Worm (Caenorhabditis elegans) whole organism, mixed stage, embryonic: ENCODE data around the gene atg-16.1.

Experiments
- M03D4.4 ChIP-seq: sonication (generic microtip); optimal IDR thresholded peaks from 2 replicates; lab custom pipeline; 2017; ENCODE audit warnings: mild to moderate bottlenecking, missing genetic modification characterization, missing compliant biosample characterization
- bed-3 ChIP-seq: fragments of 200-800 bp; sonication (Bioruptor generic); optimal IDR thresholded peaks from 3 replicates; lab custom pipeline; 2018; ENCODE audit warnings: mild to moderate bottlenecking, missing genetic modification characterization, moderate library complexity, missing compliant biosample characterization
- blmp-1 ChIP-seq: fragments of 150-350 bp; optimal IDR thresholded peaks from 2 replicates; lab custom pipeline; 2014; ENCODE audit warnings: missing biosample characterization, missing genetic modification characterization
- ceh-39 ChIP-seq: fragments of 150-350 bp; optimal IDR thresholded peaks from 2 replicates; lab custom pipeline; 2014; ENCODE audit warnings: missing biosample characterization, missing genetic modification characterization
- ceh-83 ChIP-seq: fragments of 200-800 bp; sonication (Bioruptor generic); optimal IDR thresholded peaks from 2 replicates; lab custom pipeline; 2018; ENCODE audit warnings: mild to moderate bottlenecking, missing genetic modification characterization, missing compliant biosample characterization
- ces-1 ChIP-seq: fragments of 150-350 bp; optimal IDR thresholded peaks from 2 replicates; lab custom pipeline; 2014; ENCODE audit warnings: missing biosample characterization, missing genetic modification reagents, missing genetic modification characterization
- cnd-1 ChIP-seq: fragments of 200-800 bp; sonication (Bioruptor generic); optimal IDR thresholded peaks from 2 replicates; lab custom pipeline; 2018; ENCODE audit warnings: mild to moderate bottlenecking, missing genetic modification characterization, missing compliant biosample characterization
- drap-1 ChIP-seq: fragments of 200-800 bp; sonication (Bioruptor generic); optimal IDR thresholded peaks from 3 replicates; lab custom pipeline; 2018; ENCODE audit warnings: mild to moderate bottlenecking, missing genetic modification characterization, missing compliant biosample characterization
- elt-1 ChIP-seq: sonication (generic microtip); optimal IDR thresholded peaks from 2 replicates; lab custom pipeline; 2017; ENCODE audit warnings: missing genetic modification characterization, mild to moderate bottlenecking, missing compliant biosample characterization, antibody characterized with exemption, moderate library complexity, borderline replicate concordance; ENCODE audit not compliant: insufficient read depth
- elt-3 ChIP-seq: fragments of 150-350 bp; optimal IDR thresholded peaks from 2 replicates; lab custom pipeline; 2014; ENCODE audit warnings: missing biosample characterization, missing genetic modification characterization
- flh-1 ChIP-seq: fragments of 200-800 bp; sonication (Bioruptor generic); optimal IDR thresholded peaks from 2 replicates; lab custom pipeline; 2018; ENCODE audit warnings: mild to moderate bottlenecking, missing genetic modification characterization, moderate library complexity, missing compliant biosample characterization
- ham-2 ChIP-seq: fragments of 200-800 bp; sonication (Bioruptor generic); optimal IDR thresholded peaks from 2 replicates; lab custom pipeline; 2018; ENCODE audit warnings: mild to moderate bottlenecking, missing genetic modification characterization, missing compliant biosample characterization
- hlh-1 ChIP-seq: fragments of 150-350 bp; optimal IDR thresholded peaks from 2 replicates; lab custom pipeline; 2014; ENCODE audit warnings: missing biosample characterization, missing genetic modification reagents, missing genetic modification characterization
- lin-13 ChIP-seq: fragments of 150-350 bp; optimal IDR thresholded peaks from 2 replicates; lab custom pipeline; 2014; ENCODE audit warnings: missing biosample characterization, missing genetic modification characterization
- lin-32 ChIP-seq: fragments of 200-800 bp; sonication (Bioruptor generic); optimal IDR thresholded peaks from 2 replicates; lab custom pipeline; 2018; ENCODE audit warnings: mild to moderate bottlenecking, missing genetic modification characterization, missing compliant biosample characterization
- lsy-2 ChIP-seq: fragments of 150-350 bp; optimal IDR thresholded peaks from 2 replicates; lab custom pipeline; 2014; ENCODE audit warnings: missing biosample characterization, missing genetic modification characterization
- mab-5 ChIP-seq: fragments of 150-350 bp; optimal IDR thresholded peaks from 2 replicates; lab custom pipeline; 2014; ENCODE audit warnings: missing biosample characterization, missing genetic modification characterization
- mep-1 ChIP-seq: fragments of 150-350 bp; optimal IDR thresholded peaks from 2 replicates; lab custom pipeline; 2017; ENCODE audit warnings: missing biosample characterization, missing genetic modification reagents, missing genetic modification characterization, inconsistent platforms
- mls-2 ChIP-seq: sonication (generic microtip); optimal IDR thresholded peaks from 2 replicates; lab custom pipeline; 2016; ENCODE audit warnings: mild to moderate bottlenecking, missing genetic modification characterization, moderate library complexity, missing compliant biosample characterization
- nhr-12 ChIP-seq: fragments of 150-350 bp; optimal IDR thresholded peaks from 2 replicates; lab custom pipeline; 2014; ENCODE audit warnings: missing biosample characterization, missing genetic modification characterization
- nhr-2 ChIP-seq: fragments of 150-350 bp; optimal IDR thresholded peaks from 2 replicates; lab custom pipeline; 2014; ENCODE audit warnings: missing biosample characterization, missing genetic modification characterization
- nhr-237 ChIP-seq: fragments of 150-350 bp; optimal IDR thresholded peaks from 2 replicates; lab custom pipeline; 2014; ENCODE audit warnings: missing biosample characterization, missing genetic modification characterization
- nhr-28 ChIP-seq: fragments of 150-350 bp; optimal IDR thresholded peaks from 2 replicates; lab custom pipeline; 2014; ENCODE audit warnings: missing biosample characterization, missing genetic modification characterization
- pha-4 ChIP-seq: fragments of 150-350 bp; optimal IDR thresholded peaks from 2 replicates; lab custom pipeline; 2018; ENCODE audit warnings: missing biosample characterization, missing genetic modification reagents, missing genetic modification characterization
- sem-2 ChIP-seq: fragments of 200-800 bp; sonication (Bioruptor generic); optimal IDR thresholded peaks from 2 replicates; lab custom pipeline; 2018; ENCODE audit warnings: mild to moderate bottlenecking, missing genetic modification characterization, missing compliant biosample characterization
- sptf-1 ChIP-seq: sonication (generic microtip); optimal IDR thresholded peaks from 2 replicates; lab custom pipeline; 2017; ENCODE audit warnings: mild to moderate bottlenecking, missing genetic modification characterization, moderate library complexity, missing compliant biosample characterization
- unc-120 ChIP-seq: sonication (generic microtip); optimal IDR thresholded peaks from 2 replicates; lab custom pipeline; 2017; ENCODE audit warnings: missing genetic modification characterization, missing compliant biosample characterization; ENCODE audit not compliant: poor library complexity, severe bottlenecking
- unc-39 ChIP-seq: fragments of 150-350 bp; optimal IDR thresholded peaks from 2 replicates; lab custom pipeline; 2014; ENCODE audit warnings: missing biosample characterization, missing genetic modification characterization
- unc-62 ChIP-seq: fragments of 150-350 bp; optimal IDR thresholded peaks from 2 replicates; lab custom pipeline; 2014; ENCODE audit warnings: missing biosample characterization, missing genetic modification reagents, missing genetic modification characterization
- zip-8 ChIP-seq: fragments of 150-350 bp; optimal IDR thresholded peaks from 2 replicates; lab custom pipeline; 2014; ENCODE audit warnings: missing biosample characterization, missing genetic modification characterization

The atg-16.1 gene

DNA sequence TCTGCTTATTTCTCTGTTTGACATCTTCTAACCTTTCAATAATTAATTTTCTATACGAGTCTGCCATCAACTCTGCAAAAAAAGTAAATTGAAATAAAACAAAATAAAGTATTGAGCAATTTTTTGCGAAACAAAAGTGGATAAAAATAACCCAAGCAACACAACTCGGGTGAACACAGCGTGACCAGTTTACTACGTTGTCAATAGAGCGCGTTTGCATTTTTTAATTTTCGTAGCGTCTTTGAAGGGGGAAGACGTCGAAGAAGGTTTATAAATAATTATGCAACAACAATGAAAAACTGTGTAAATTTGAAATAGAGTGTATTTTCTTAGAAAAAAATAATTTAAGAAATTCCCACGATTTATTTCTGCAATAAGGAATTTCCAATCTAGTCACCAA lies at the start of gene atg-16.1:
TSS of gene atg-16.1 (minus strand) at position 76 of the 400 bp plus-strand sequence.
- TF ChIP-seq mls-2 (tag; lab: Kevin White, UChicago) (no peak), lsy-2 (tag; lab: Kevin White, UChicago) (peak; percentile 44), M03D4.4 (no peak), ceh-83 (no peak), flh-1 (GFP tag; lab: Kevin White, UChicago) (no peak), ces-1 (GFP tag; lab: Kevin White, UChicago) (peak; percentile 13), mep-1 (tag; lab: Kevin White, UChicago) (peak; percentile 59), unc-62 (GFP tag; lab: Kevin White, UChicago) (no peak), pha-4 (tag; lab: Kevin White, UChicago) (no peak), blmp-1 (tag; lab: Kevin White, UChicago) (no peak), lin-13 (tag; lab: Kevin White, UChicago) (no peak), nhr-2 (tag; lab: Kevin White, UChicago) (peak; percentile 3), nhr-12 (tag; lab: Kevin White, UChicago) (no peak), nhr-237 (tag; lab: Kevin White, UChicago) (no peak), hlh-1 (tag; lab: Kevin White, UChicago) (no peak), drap-1 (no peak)
- TF ChIP-seq, all 35 proteins: peak for 4

DNA sequence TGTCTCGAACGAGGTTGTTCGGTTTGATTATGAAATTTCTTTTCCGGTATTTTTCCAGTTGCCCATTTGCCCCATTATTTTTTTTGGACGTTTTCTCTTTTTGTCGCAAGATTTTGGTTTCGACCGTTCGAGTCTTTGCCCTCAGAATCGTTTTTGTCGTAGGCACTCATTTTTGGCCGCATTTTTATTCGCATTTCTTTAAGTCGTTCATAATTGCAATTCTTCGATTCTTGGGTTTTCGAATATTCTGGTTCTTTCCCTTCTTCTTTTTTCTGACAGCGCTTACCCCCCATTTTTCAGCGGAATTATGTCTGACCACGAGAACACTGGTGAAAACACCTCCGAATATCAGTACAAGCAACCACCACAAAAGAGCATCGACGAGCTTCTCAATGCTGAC lies 45.9 kb upstream of the atg-16.1 start, which contains the start of gene rhi-1:
TSS of gene rhi-1 (plus strand) at position 301 of the 400 bp plus-strand sequence.
- TF ChIP-seq sem-2: no peak
- no peak for TF ChIP-seq unc-39
- no peak for TF ChIP-seq drap-1
- no peak for TF ChIP-seq lin-13 (tag; lab: Kevin White, UChicago)
- no peak for TF ChIP-seq nhr-2 (tag; lab: Kevin White, UChicago)
- TF ChIP-seq lin-32: no peak
- no peak for TF ChIP-seq pha-4 (tag; lab: Kevin White, UChicago)
- TF ChIP-seq sptf-1 (tag; lab: Kevin White, UChicago): no peak
- TF ChIP-seq elt-3: no peak
- TF ChIP-seq bed-3 (GFP tag; lab: Kevin White, UChicago): no peak
- TF ChIP-seq mab-5 (tag; lab: Kevin White, UChicago): no peak
- no peak for TF ChIP-seq hlh-1 (tag; lab: Kevin White, UChicago)
- TF ChIP-seq cnd-1 (tag; lab: Kevin White, UChicago): no peak
- no peak for TF ChIP-seq unc-120 (tag; lab: Kevin White, UChicago)

DNA sequence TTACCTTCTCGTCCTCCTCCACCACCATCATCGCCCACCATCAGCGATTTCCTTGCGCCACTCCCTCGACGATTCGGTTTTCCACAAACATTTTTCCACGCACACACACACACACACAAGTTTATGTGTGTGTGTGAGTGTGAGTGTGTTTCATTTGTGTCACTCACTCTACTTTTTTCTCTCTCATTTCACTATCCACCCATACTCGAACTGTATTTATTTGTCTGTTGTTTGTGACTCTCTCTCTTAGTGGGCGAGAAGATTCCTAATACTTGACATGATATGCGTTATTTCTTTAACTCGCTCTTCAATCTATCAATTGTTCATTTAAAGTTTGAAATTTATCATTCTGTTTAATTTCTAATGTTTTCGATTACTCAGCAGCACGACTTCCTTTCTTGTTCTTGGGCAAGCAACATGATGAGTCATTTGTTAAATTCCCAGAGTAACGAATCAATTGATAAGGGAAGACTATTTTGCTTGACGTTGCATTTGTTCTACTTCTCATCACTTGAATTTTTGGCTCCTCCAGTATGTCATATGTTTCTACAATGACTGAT lies 44.9 kb upstream of the atg-16.1 start:
- no peak for TF ChIP-seq flh-1 (GFP tag; lab: Kevin White, UChicago)
- no peak for TF ChIP-seq elt-1
- TF ChIP-seq lsy-2 (tag; lab: Kevin White, UChicago): no peak
- no peak for TF ChIP-seq mls-2 (tag; lab: Kevin White, UChicago)

DNA sequence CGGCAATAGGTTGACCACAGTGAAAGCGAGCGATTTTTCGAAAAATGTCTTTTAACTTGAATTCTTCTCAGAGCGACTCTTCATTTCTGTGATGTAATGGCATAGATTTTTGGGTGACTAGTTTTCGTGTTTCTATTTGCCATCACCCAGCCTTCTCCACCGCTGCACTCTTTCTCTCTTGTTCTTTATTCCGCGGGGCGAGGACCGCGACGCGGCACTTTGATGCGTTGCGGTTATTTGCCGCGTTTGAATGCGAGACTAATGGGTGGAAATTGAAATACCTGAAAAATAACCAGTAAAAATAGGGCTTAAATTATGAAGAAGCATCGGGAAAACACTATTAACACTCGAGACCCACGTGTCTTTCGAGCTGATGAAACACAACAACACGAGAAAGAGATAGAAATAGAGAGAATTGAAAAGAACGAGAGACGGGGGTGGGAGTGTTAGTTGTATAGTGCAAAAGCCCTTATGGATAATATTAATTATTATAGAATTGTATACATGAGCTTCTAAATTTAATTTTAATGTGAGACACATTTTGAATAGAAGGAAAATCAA lies 41.9 kb upstream of the atg-16.1 start, which contains the start of gene dgk-2:
TSS of gene dgk-2 (minus strand) at position 281 of the 561 bp plus-strand sequence.
- no peak for TF ChIP-seq zip-8 (tag; lab: Kevin White, UChicago)
- TF ChIP-seq mls-2 (tag; lab: Kevin White, UChicago): peak; percentile 9
- no peak for TF ChIP-seq nhr-12 (tag; lab: Kevin White, UChicago)
- TF ChIP-seq ces-1 (GFP tag; lab: Kevin White, UChicago): peak; percentile 70
- TF ChIP-seq ham-2 (GFP tag; lab: Kevin White, UChicago): no peak
- TF ChIP-seq sptf-1 (tag; lab: Kevin White, UChicago): peak; percentile 41

ce11 chrX:4503259-4503658 lies 41.0 kb upstream of the atg-16.1 start:
- TF ChIP-seq ceh-39 (tag; lab: Kevin White, UChicago) (peak; percentile 39), nhr-28 (tag; lab: Kevin White, UChicago) (no peak), pha-4 (tag; lab: Kevin White, UChicago) (peak; percentile 1), nhr-2 (tag; lab: Kevin White, UChicago) (peak; percentile 26)
